Worm (Caenorhabditis elegans): ENCODE measurements around the gene trip-4.

Gene trip-4

ce11 chrII:15014380-15014779, 24.8 kb upstream of the trip-4 start, which contains the start of gene Y53F4B.51:
Y53F4B.51 (minus strand) TSS chrII:15014442.
- TF ChIP-seq ceh-13 (GFP tag; optimal IDR thresholded peaks at IDR 0.05) (no peak), pes-1 (GFP tag; IDR thresholded peaks at IDR 0.05) (no peak), ceh-36 (tag; optimal IDR thresholded peaks at IDR 0.05) (no peak), hmbx-1 (tag; optimal IDR thresholded peaks at IDR 0.05) (no peak), ets-7 (tag; optimal IDR thresholded peaks at IDR 0.05) (no peak), tbx-11 (GFP tag; IDR thresholded peaks at IDR 0.05) (no peak), hmg-4 (GFP tag; optimal IDR thresholded peaks at IDR 0.05) (no peak), sea-1 (GFP tag; conservative IDR thresholded peaks at IDR 0.05) (no peak)

ce11 chrII:15015669-15016068, 23.5 kb upstream of the trip-4 start:
- TF ChIP-seq hmg-4 (GFP tag; optimal IDR thresholded peaks at IDR 0.05) (no peak), pes-1 (GFP tag; IDR thresholded peaks at IDR 0.05) (no peak), tra-4 (tag; optimal IDR thresholded peaks at IDR 0.05) (no peak), F13C5.2 (tag; optimal IDR thresholded peaks at IDR 0.05) (no peak), B0310.2 (tag; optimal IDR thresholded peaks at IDR 0.05) (no peak)

ce11 chrII:15018923-15019322, 20.3 kb upstream of the trip-4 start, which contains the start of gene Y53F4B.12:
Y53F4B.12 (plus strand) TSS chrII:15019223.
- TF ChIP-seq ets-7 (tag; optimal IDR thresholded peaks at IDR 0.05) (no peak), hmg-4 (GFP tag; optimal IDR thresholded peaks at IDR 0.05) (no peak), pes-1 (GFP tag; IDR thresholded peaks at IDR 0.05) (no peak), flt-1 (GFP tag; IDR thresholded peaks at IDR 0.05) (no peak), ama-1 (optimal IDR thresholded peaks at IDR 0.05) (no peak), ceh-13 (GFP tag; optimal IDR thresholded peaks at IDR 0.05) (no peak), aly-1 (tag; optimal IDR thresholded peaks at IDR 0.05) (no peak), scrt-1 (GFP tag; IDR thresholded peaks at IDR 0.05) (no peak), F13C5.2 (tag; optimal IDR thresholded peaks at IDR 0.05) (no peak), hnd-1 (tag; optimal IDR thresholded peaks at IDR 0.05) (no peak), sea-1 (GFP tag; conservative IDR thresholded peaks at IDR 0.05) (no peak), tbx-37 (GFP tag; conservative IDR thresholded peaks at IDR 0.05) (no peak), tra-4 (tag; optimal IDR thresholded peaks at IDR 0.05) (no peak), ceh-36 (tag; optimal IDR thresholded peaks at IDR 0.05) (no peak), tbx-11 (GFP tag; IDR thresholded peaks at IDR 0.05) (no peak), B0310.2 (tag; optimal IDR thresholded peaks at IDR 0.05) (no peak), hmbx-1 (tag; optimal IDR thresholded peaks at IDR 0.05) (no peak)

ce11 chrII:15025100-15025499, 14.1 kb upstream of the trip-4 start:
- TF ChIP-seq ceh-13 (GFP tag; optimal IDR thresholded peaks at IDR 0.05) (no peak), tra-4 (tag; optimal IDR thresholded peaks at IDR 0.05) (no peak), sea-1 (GFP tag; conservative IDR thresholded peaks at IDR 0.05) (no peak), hmbx-1 (tag; optimal IDR thresholded peaks at IDR 0.05) (no peak)

ce11 chrII:15025599-15026164, 13.5 kb upstream of the trip-4 start, which contains the start of gene cmtr-1:
cmtr-1 (plus strand) TSS chrII:15026114.
- peak; percentile 55; the same call in 1 of the 2 replicates for TF ChIP-seq flt-1 (GFP tag; IDR thresholded peaks at IDR 0.05)
- TF ChIP-seq hmbx-1 (tag; optimal IDR thresholded peaks at IDR 0.05) = no peak
- no peak for TF ChIP-seq pes-1 (GFP tag; IDR thresholded peaks at IDR 0.05)
- TF ChIP-seq hmg-4 (GFP tag; optimal IDR thresholded peaks at IDR 0.05) = peak; percentile 80
- TF ChIP-seq F13C5.2 (tag; optimal IDR thresholded peaks at IDR 0.05) = peak; percentile 71
- TF ChIP-seq aly-1 (tag; optimal IDR thresholded peaks at IDR 0.05) = no peak
- TF ChIP-seq tra-4 (tag; optimal IDR thresholded peaks at IDR 0.05) = no peak
- no peak for TF ChIP-seq scrt-1 (GFP tag; IDR thresholded peaks at IDR 0.05)
- TF ChIP-seq tbx-11 (GFP tag; IDR thresholded peaks at IDR 0.05) = no peak
- peak; percentile 64 for TF ChIP-seq ama-1 (optimal IDR thresholded peaks at IDR 0.05)
- peak; percentile 12 for TF ChIP-seq B0310.2 (tag; optimal IDR thresholded peaks at IDR 0.05)
- peak; percentile 48; the same call in 1 of the 2 replicates for TF ChIP-seq tbx-37 (GFP tag; conservative IDR thresholded peaks at IDR 0.05)
- TF ChIP-seq sea-1 (GFP tag; conservative IDR thresholded peaks at IDR 0.05) = 0 out of 2 replicates have a peak, but pooled peaks have one; percentile 39
- no peak for TF ChIP-seq ets-7 (tag; optimal IDR thresholded peaks at IDR 0.05)
- peak; percentile 8 for TF ChIP-seq hnd-1 (tag; optimal IDR thresholded peaks at IDR 0.05)
- no peak for TF ChIP-seq ceh-36 (tag; optimal IDR thresholded peaks at IDR 0.05)
- peak; percentile 16 for TF ChIP-seq ceh-13 (GFP tag; optimal IDR thresholded peaks at IDR 0.05)

ce11 chrII:15026389-15026788, 12.8 kb upstream of the trip-4 start:
- TF ChIP-seq hmbx-1 (tag; optimal IDR thresholded peaks at IDR 0.05) (no peak), ceh-13 (GFP tag; optimal IDR thresholded peaks at IDR 0.05) (no peak), sea-1 (GFP tag; conservative IDR thresholded peaks at IDR 0.05) (no peak), scrt-1 (GFP tag; IDR thresholded peaks at IDR 0.05) (no peak), B0310.2 (tag; optimal IDR thresholded peaks at IDR 0.05) (no peak), flt-1 (GFP tag; IDR thresholded peaks at IDR 0.05) (no peak)

- TF ChIP-seq ama-1 (optimal IDR thresholded peaks at IDR 0.05) = no peak
- TF ChIP-seq pes-1 (GFP tag; IDR thresholded peaks at IDR 0.05) = no peak
- TF ChIP-seq ceh-13 (GFP tag; optimal IDR thresholded peaks at IDR 0.05) = no peak
- no peak for TF ChIP-seq ceh-36 (tag; optimal IDR thresholded peaks at IDR 0.05)
- TF ChIP-seq tra-4 (tag; optimal IDR thresholded peaks at IDR 0.05) = no peak
- TF ChIP-seq tbx-11 (GFP tag; IDR thresholded peaks at IDR 0.05) = no peak
- TF ChIP-seq B0310.2 (tag; optimal IDR thresholded peaks at IDR 0.05) = no peak
- TF ChIP-seq flt-1 (GFP tag; IDR thresholded peaks at IDR 0.05) = no peak
- no peak for TF ChIP-seq aly-1 (tag; optimal IDR thresholded peaks at IDR 0.05)
- no peak for TF ChIP-seq hmg-4 (GFP tag; optimal IDR thresholded peaks at IDR 0.05)
- TF ChIP-seq ets-7 (tag; optimal IDR thresholded peaks at IDR 0.05) = no peak
- TF ChIP-seq scrt-1 (GFP tag; IDR thresholded peaks at IDR 0.05) = no peak
- no peak for TF ChIP-seq sea-1 (GFP tag; conservative IDR thresholded peaks at IDR 0.05)
- TF ChIP-seq F13C5.2 (tag; optimal IDR thresholded peaks at IDR 0.05) = no peak
- TF ChIP-seq hnd-1 (tag; optimal IDR thresholded peaks at IDR 0.05) = no peak
Observed at ce11 chrII:15037782-15038181, 1.4 kb upstream of the trip-4 start, which contains the start of gene Y53F4B.14. Y53F4B.14 (plus strand) TSS chrII:15037991.

- TF ChIP-seq hnd-1 (tag; optimal IDR thresholded peaks at IDR 0.05) = no peak
- no peak for TF ChIP-seq hmbx-1 (tag; optimal IDR thresholded peaks at IDR 0.05)
- TF ChIP-seq F13C5.2 (tag; optimal IDR thresholded peaks at IDR 0.05) = no peak
- TF ChIP-seq sea-1 (GFP tag; conservative IDR thresholded peaks at IDR 0.05) = no peak
- no peak for TF ChIP-seq tra-4 (tag; optimal IDR thresholded peaks at IDR 0.05)
- no peak for TF ChIP-seq scrt-1 (GFP tag; IDR thresholded peaks at IDR 0.05)
- no peak for TF ChIP-seq ceh-13 (GFP tag; optimal IDR thresholded peaks at IDR 0.05)
- no peak for TF ChIP-seq ets-7 (tag; optimal IDR thresholded peaks at IDR 0.05)
Observed at ce11 chrII:15042310-15042709, 3.1 kb downstream of the trip-4 start.
